Worm (Caenorhabditis elegans): Measurements from ENCODE around the gene C33A12.4.

DNA sequence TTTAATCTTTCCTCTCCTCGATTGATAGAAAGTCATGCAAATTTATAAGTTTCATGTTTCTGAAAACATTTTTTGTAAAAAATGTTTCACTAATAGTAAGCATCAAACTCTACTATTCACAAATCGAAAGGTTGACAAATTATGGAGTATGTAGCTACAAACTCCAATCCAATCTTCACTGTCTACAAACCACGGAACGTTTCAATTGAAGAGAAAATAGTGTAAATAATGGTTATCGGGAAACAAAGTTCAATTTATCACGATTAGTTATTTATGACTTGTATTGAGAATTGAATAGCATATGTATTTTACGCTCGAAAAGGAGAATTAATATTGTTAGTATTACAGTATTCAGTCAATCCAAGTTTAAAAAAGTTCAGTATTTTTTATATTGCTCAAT is 10.7 kb downstream of the C33A12.4 start:
- TF ChIP-seq him-1 (tag; optimal IDR thresholded peaks at IDR 0.05) = no peak
- TF ChIP-seq W03F9.2 (tag; optimal IDR thresholded peaks at IDR 0.05) = no peak
